Fruit fly (Drosophila melanogaster) whole organism, embryonic: ENCODE results near the gene CG11596.

Experiments used
- Antp ChIP-seq: fragments of 200-800 bp; sonication (Bioruptor generic); optimal IDR thresholded peaks from 3 replicates; lab custom pipeline; 2016; ENCODE audit warnings: missing biosample characterization, missing genetic modification characterization
- Atf-2 ChIP-seq: fragments of 200-800 bp; sonication (Bioruptor generic); optimal IDR thresholded peaks from 2 replicates; lab custom pipeline; 2016; ENCODE audit warnings: missing biosample characterization, missing genetic modification characterization
- C15 ChIP-seq: fragments of 200-800 bp; sonication (Bioruptor generic); IDR thresholded peaks from 3 replicates; pipeline ENCODE4 v1.3.6; 2022; ENCODE audit warnings: missing biosample characterization, missing genetic modification characterization
- CG1024 ChIP-seq: fragments of 200-800 bp; sonication (Bioruptor generic); IDR thresholded peaks from 2 replicates; pipeline ENCODE4 v1.3.6; 2022; ENCODE audit warnings: missing biosample characterization, missing genetic modification characterization
- CG10462 ChIP-seq: fragments of 200-800 bp; sonication (Bioruptor generic); optimal IDR thresholded peaks from 2 replicates; lab custom pipeline; 2016; ENCODE audit warnings: missing biosample characterization, missing genetic modification characterization
- CG11560 ChIP-seq: fragments of 200-800 bp; sonication (Bioruptor generic); IDR thresholded peaks from 3 replicates; pipeline ENCODE4 v1.3.6; 2022; ENCODE audit warnings: missing biosample characterization, missing genetic modification characterization
- CG12104 ChIP-seq: fragments of 200-800 bp; sonication (Bioruptor generic); optimal IDR thresholded peaks from 3 replicates; lab custom pipeline; 2016; ENCODE audit warnings: missing biosample characterization, missing genetic modification characterization
- CG15011 ChIP-seq: fragments of 200-800 bp; sonication (Bioruptor generic); optimal IDR thresholded peaks from 3 replicates; lab custom pipeline; 2018; ENCODE audit warnings: missing biosample characterization, mild to moderate bottlenecking, missing genetic modification characterization
- CG17829 ChIP-seq: fragments of 200-800 bp; optimal IDR thresholded peaks from 2 replicates; lab custom pipeline; 2019; ENCODE audit warnings: missing biosample characterization, mild to moderate bottlenecking, missing genetic modification characterization, moderate library complexity
- CG31365 ChIP-seq: fragments of 200-800 bp; sonication (Bioruptor generic); optimal IDR thresholded peaks from 2 replicates; lab custom pipeline; 2018; ENCODE audit warnings: missing biosample characterization, mild to moderate bottlenecking, missing genetic modification characterization
- CG31388 ChIP-seq: fragments of 200-800 bp; sonication (Bioruptor generic); optimal IDR thresholded peaks from 2 replicates; lab custom pipeline; 2016; ENCODE audit warnings: missing biosample characterization, missing genetic modification characterization
- CG8944 ChIP-seq: fragments of 200-800 bp; sonication (Bioruptor generic); optimal IDR thresholded peaks from 3 replicates; lab custom pipeline; 2016; ENCODE audit warnings: missing biosample characterization, missing genetic modification characterization
- CG9817 ChIP-seq: fragments of 200-800 bp; sonication (Bioruptor generic); optimal IDR thresholded peaks from 2 replicates; lab custom pipeline; 2018; ENCODE audit warnings: missing biosample characterization, mild to moderate bottlenecking, missing genetic modification characterization, moderate library complexity
- E2f1 ChIP-seq: fragments of 200-800 bp; sonication (Bioruptor generic); IDR thresholded peaks from 2 replicates; pipeline ENCODE4 v1.3.6; 2022; ENCODE audit warnings: missing biosample characterization, missing genetic modification characterization
- E2f2 ChIP-seq: fragments of 200-800 bp; sonication (Bioruptor generic); IDR thresholded peaks from 2 replicates; pipeline ENCODE4 v1.3.6; 2022; ENCODE audit warnings: missing biosample characterization, missing genetic modification characterization
- HmgZ ChIP-seq: fragments of 200-800 bp; sonication (Bioruptor generic); optimal IDR thresholded peaks from 2 replicates; lab custom pipeline; 2018; ENCODE audit warnings: missing biosample characterization, mild to moderate bottlenecking, missing genetic modification characterization
- Hsf ChIP-seq: fragments of 200-800 bp; sonication (Bioruptor generic); optimal IDR thresholded peaks from 3 replicates; lab custom pipeline; 2016; ENCODE audit warnings: missing biosample characterization, missing genetic modification characterization
- Lim3 ChIP-seq: fragments of 200-800 bp; sonication (Bioruptor generic); IDR thresholded peaks from 2 replicates; pipeline ENCODE4 v1.3.6; 2022; ENCODE audit warnings: missing biosample characterization, missing genetic modification characterization
- Lpt ChIP-seq: fragments of >200 bp; optimal IDR thresholded peaks from 2 replicates; lab custom pipeline; 2018; ENCODE audit warnings: missing biosample characterization, missing genetic modification characterization
- Mrtf ChIP-seq: fragments of 200-800 bp; sonication (Bioruptor generic); IDR thresholded peaks from 3 replicates; pipeline ENCODE4 v1.3.6; 2022; ENCODE audit warnings: missing biosample characterization, missing genetic modification characterization
- Myb ChIP-seq: fragments of 200-800 bp; sonication (Bioruptor generic); optimal IDR thresholded peaks from 2 replicates; lab custom pipeline; 2016; ENCODE audit warnings: missing biosample characterization, missing genetic modification characterization
- Poxn ChIP-seq: fragments of 200-800 bp; sonication (Bioruptor generic); IDR thresholded peaks from 2 replicates; pipeline ENCODE4 v1.3.6; 2022; ENCODE audit warnings: missing biosample characterization, missing genetic modification characterization
- Scr ChIP-seq: fragments of 200-800 bp; sonication (Bioruptor generic); IDR thresholded peaks from 2 replicates; pipeline ENCODE4 v1.3.6; 2022; ENCODE audit warnings: missing biosample characterization, missing genetic modification characterization; ENCODE audit not compliant: partially characterized antibody
- Usf ChIP-seq: fragments of 200-800 bp; sonication (Bioruptor generic); optimal IDR thresholded peaks from 2 replicates; lab custom pipeline; 2017; ENCODE audit warnings: missing genotype, missing biosample characterization, missing genetic modification characterization
- ase ChIP-seq: fragments of 200-800 bp; sonication (Bioruptor generic); IDR thresholded peaks from 3 replicates; pipeline ENCODE4 v1.3.6; 2022; ENCODE audit warnings: missing biosample characterization, missing genetic modification characterization
- bab2 ChIP-seq: fragments of 200-800 bp; sonication (Bioruptor generic); optimal IDR thresholded peaks from 2 replicates; lab custom pipeline; 2016; ENCODE audit warnings: missing biosample characterization, missing genetic modification characterization
- crc ChIP-seq: fragments of 200-800 bp; sonication (Bioruptor generic); optimal IDR thresholded peaks from 2 replicates; lab custom pipeline; 2016; ENCODE audit warnings: missing biosample characterization, missing genetic modification characterization
- croc ChIP-seq: fragments of 200-800 bp; sonication (Bioruptor generic); conservative IDR thresholded peaks from 3 replicates; pipeline ENCODE4 v1.3.6; 2022; ENCODE audit warnings: missing biosample characterization, missing genetic modification characterization
- dpn ChIP-seq, 2 experiments: fragments of 200-800 bp; sonication (Bioruptor generic); optimal IDR thresholded peaks; 3 replicates each; lab custom pipeline; 2016; ENCODE audit warnings: missing biosample characterization in 2 of 2, missing genetic modification characterization in 2 of 2
- en ChIP-seq: fragments of 200-800 bp; sonication (Bioruptor generic); optimal IDR thresholded peaks from 2 replicates; lab custom pipeline; 2016; ENCODE audit warnings: missing biosample characterization, missing genetic modification characterization
- ftz-f1 ChIP-seq: fragments of 200-800 bp; sonication (Bioruptor generic); optimal IDR thresholded peaks from 2 replicates; lab custom pipeline; 2016; ENCODE audit warnings: missing biosample characterization, missing genetic modification characterization
- fu2 ChIP-seq: fragments of 200-800 bp; sonication (Bioruptor generic); optimal IDR thresholded peaks from 2 replicates; lab custom pipeline; 2016; ENCODE audit warnings: missing biosample characterization, missing genetic modification characterization
- gce ChIP-seq: fragments of 200-800 bp; sonication (Bioruptor generic); IDR thresholded peaks from 3 replicates; pipeline ENCODE4 v1.3.6; 2022; ENCODE audit warnings: missing biosample characterization, missing genetic modification characterization
- jumu ChIP-seq: fragments of 200-800 bp; sonication (Bioruptor generic); optimal IDR thresholded peaks from 3 replicates; lab custom pipeline; 2016; ENCODE audit warnings: missing biosample characterization, missing genetic modification characterization
- lmd ChIP-seq: fragments of 200-800 bp; sonication (Bioruptor generic); IDR thresholded peaks from 2 replicates; pipeline ENCODE4 v1.3.6; 2022; ENCODE audit warnings: missing biosample characterization, missing genetic modification characterization
- luna ChIP-seq: fragments of 200-800 bp; sonication (Bioruptor generic); optimal IDR thresholded peaks from 2 replicates; lab custom pipeline; 2016; ENCODE audit warnings: missing biosample characterization, missing genetic modification characterization
- maf-S ChIP-seq: fragments of 200-800 bp; sonication (Bioruptor generic); optimal IDR thresholded peaks from 2 replicates; lab custom pipeline; 2016; ENCODE audit warnings: missing biosample characterization, missing genetic modification characterization
- mld ChIP-seq: fragments of 200-800 bp; sonication (Bioruptor generic); IDR thresholded peaks from 3 replicates; pipeline ENCODE4 v1.3.6; 2022; ENCODE audit warnings: missing biosample characterization, missing genetic modification characterization; ENCODE audit not compliant: partially characterized antibody
- nmo ChIP-seq: fragments of 200-800 bp; sonication (Bioruptor generic); optimal IDR thresholded peaks from 2 replicates; lab custom pipeline; 2018; ENCODE audit warnings: missing biosample characterization, mild to moderate bottlenecking, missing genetic modification characterization, moderate library complexity
- run ChIP-seq: fragments of 200-800 bp; sonication (Bioruptor generic); optimal IDR thresholded peaks from 3 replicates; lab custom pipeline; 2018; ENCODE audit warnings: missing biosample characterization, mild to moderate bottlenecking, missing genetic modification characterization
- sisA ChIP-seq: fragments of 200-800 bp; sonication (Bioruptor generic); IDR thresholded peaks from 2 replicates; pipeline ENCODE4 v1.3.6; 2022; ENCODE audit warnings: missing biosample characterization, missing genetic modification characterization
- slou ChIP-seq: fragments of 200-800 bp; sonication (Bioruptor generic); optimal IDR thresholded peaks from 3 replicates; lab custom pipeline; 2016; ENCODE audit warnings: missing biosample characterization, missing genetic modification characterization
- so ChIP-seq: fragments of 200-800 bp; sonication (Bioruptor generic); IDR thresholded peaks from 3 replicates; pipeline ENCODE4 v1.3.6; 2022; ENCODE audit warnings: missing biosample characterization, missing genetic modification characterization
- stc ChIP-seq: fragments of 200-800 bp; sonication (Bioruptor generic); IDR thresholded peaks from 2 replicates; pipeline ENCODE4 v1.3.6; 2022; ENCODE audit warnings: missing biosample characterization, missing genetic modification characterization
- stwl ChIP-seq: fragments of 200-800 bp; sonication (Bioruptor generic); optimal IDR thresholded peaks from 3 replicates; lab custom pipeline; 2018; ENCODE audit warnings: missing biosample characterization, mild to moderate bottlenecking, missing genetic modification characterization, moderate library complexity
- tap ChIP-seq: fragments of 200-800 bp; optimal IDR thresholded peaks from 3 replicates; lab custom pipeline; 2019; ENCODE audit warnings: missing biosample characterization, mild to moderate bottlenecking, missing genetic modification characterization, moderate library complexity
- tin ChIP-seq: fragments of 200-800 bp; sonication (Bioruptor generic); optimal IDR thresholded peaks from 3 replicates; lab custom pipeline; 2016; ENCODE audit warnings: missing biosample characterization, missing genetic modification characterization
- tll ChIP-seq, 2 experiments: fragments of 200-800 bp in 1 of 2; fragments of >200 bp in 1 of 2; sonication (Bioruptor generic) in 1 of 2; optimal IDR thresholded peaks; 2 replicates each; lab custom pipeline; 2017 to 2019; ENCODE audit warnings: missing biosample characterization in 2 of 2, missing genetic modification characterization in 2 of 2, mild to moderate bottlenecking in 1 of 2, moderate library complexity in 1 of 2
- tna ChIP-seq: fragments of 200-800 bp; sonication (Bioruptor generic); IDR thresholded peaks from 2 replicates; pipeline ENCODE4 v1.3.6; 2022; ENCODE audit warnings: missing biosample characterization, missing genetic modification characterization; ENCODE audit not compliant: partially characterized antibody
- twi ChIP-seq: fragments of 200-800 bp; optimal IDR thresholded peaks from 2 replicates; lab custom pipeline; 2019; ENCODE audit warnings: missing biosample characterization, mild to moderate bottlenecking, missing genetic modification characterization, moderate library complexity
- tx ChIP-seq: fragments of 200-800 bp; sonication (Bioruptor generic); optimal IDR thresholded peaks from 2 replicates; lab custom pipeline; 2016; ENCODE audit warnings: missing biosample characterization, missing genetic modification characterization
- vfl ChIP-seq: fragments of 200-800 bp; sonication (Bioruptor generic); optimal IDR thresholded peaks from 2 replicates; lab custom pipeline; 2016; ENCODE audit warnings: missing biosample characterization, missing genetic modification characterization
- zen2 ChIP-seq: fragments of 200-800 bp; sonication (Bioruptor generic); IDR thresholded peaks from 3 replicates; pipeline ENCODE4 v1.3.6; 2022; ENCODE audit warnings: missing biosample characterization, missing genetic modification characterization; ENCODE audit not compliant: partially characterized antibody

CG11596 gene

DNA sequence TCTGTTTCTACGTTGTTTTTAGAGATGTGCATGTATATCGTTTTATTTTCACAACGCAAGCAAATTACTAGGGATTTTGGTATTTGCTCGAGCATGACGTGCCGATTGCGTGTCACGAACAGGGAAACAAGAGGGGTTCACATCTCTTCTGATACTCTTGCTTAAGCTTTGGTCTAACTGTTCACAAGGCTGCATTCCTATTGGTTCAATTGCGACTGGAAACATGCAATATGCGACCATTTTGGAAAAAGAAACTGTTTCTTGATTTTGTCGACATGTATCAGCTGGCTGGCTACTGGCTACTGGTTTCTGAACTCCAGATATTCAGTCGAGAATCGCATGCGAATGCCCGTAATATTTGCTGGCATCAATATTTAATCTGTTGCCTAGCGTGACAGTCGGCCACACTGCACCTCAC lies 47.3 kb upstream of the CG11596 start, which contains the start of gene Coa8 (continued):
- TF ChIP-seq CG10462 (GFP tag; lab: Kevin White, UChicago) (no peak), CG31388 (GFP tag; lab: Kevin White, UChicago) (no peak), tap (tag; lab: Kevin White, UChicago) (no peak), Lim3 (GFP tag; lab: Robert Waterston, UW) (no peak), CG11560 (tag; lab: Robert Waterston, UW) (no peak), Poxn (GFP tag; lab: Robert Waterston, UW) (0 out of 2 replicates have a peak, but pooled peaks have one; percentile 25), Usf (no peak), crc (GFP tag; lab: Kevin White, UChicago) (no peak), nmo (GFP tag; lab: Kevin White, UChicago) (peak; percentile 40), HmgZ (tag; lab: Kevin White, UChicago) (peak; percentile 53), Scr (GFP tag; lab: Robert Waterston, UW) (peak; percentile 11), maf-S (GFP tag; lab: Kevin White, UChicago) (peak; percentile 15), tx (GFP tag; lab: Kevin White, UChicago) (no peak), fu2 (no peak), tin (GFP tag; lab: Kevin White, UChicago) (no peak), croc (GFP tag; lab: Robert Waterston, UW) (no peak), slou (GFP tag; lab: Kevin White, UChicago) (no peak), luna (GFP tag; lab: Kevin White, UChicago) (no peak), E2f1 (GFP tag; lab: Robert Waterston, UW) (no peak), CG12104 (GFP tag; lab: Kevin White, UChicago) (no peak), jumu (GFP tag; lab: Kevin White, UChicago) (peak; percentile 17), ase (GFP tag; lab: Robert Waterston, UW) (no peak), vfl (GFP tag; lab: Kevin White, UChicago) (no peak), stc (GFP tag; lab: Robert Waterston, UW) (no peak), CG8944 (GFP tag; lab: Kevin White, UChicago) (no peak), CG17829 (tag; lab: Kevin White, UChicago) (peak; percentile 9), Lpt (GFP tag; lab: Kevin White, UChicago) (no peak), Hsf (GFP tag; lab: Kevin White, UChicago) (peak; percentile 21), dpn (GFP tag; optimal IDR thresholded peaks at IDR 0.05; lab: Kevin White, UChicago) (peak; percentile 24 to 26), bab2 (GFP tag; lab: Kevin White, UChicago) (no peak), mld (peak; percentile 57; the same call in 1 of the 3 replicates), CG9817 (peak; percentile 45), en (GFP tag; lab: Kevin White, UChicago) (no peak), run (tag; lab: Kevin White, UChicago) (no peak), C15 (GFP tag; lab: Robert Waterston, UW) (no peak), CG15011 (no peak), lmd (GFP tag; lab: Robert Waterston, UW) (peak; percentile 50; the same call in 1 of the 2 replicates), ftz-f1 (no peak), tna (GFP tag; lab: Robert Waterston, UW) (no peak), CG1024 (GFP tag; lab: Robert Waterston, UW) (no peak), Antp (GFP tag; lab: Kevin White, UChicago) (peak; percentile 47), zen2 (no peak; the same call in 2 of the 3 replicates), Mrtf (GFP tag; lab: Robert Waterston, UW) (no peak), E2f2 (GFP tag; lab: Robert Waterston, UW) (0 out of 2 replicates have a peak, but pooled peaks have one; percentile 18), CG31365 (tag; lab: Kevin White, UChicago) (no peak), Myb (GFP tag; lab: Kevin White, UChicago) (peak; percentile 26), twi (tag; lab: Kevin White, UChicago) (no peak), sisA (GFP tag; lab: Robert Waterston, UW) (peak; percentile 40), tll (GFP tag; optimal IDR thresholded peaks at IDR 0.05; lab: Kevin White, UChicago) (no peak), so (GFP tag; lab: Robert Waterston, UW) (0 out of 3 replicates have a peak, but pooled peaks have one; percentile 44), Atf-2 (GFP tag; lab: Kevin White, UChicago) (no peak), stwl (tag; lab: Kevin White, UChicago) (no peak), gce (no peak)
